Worm (Caenorhabditis elegans): ENCODE results near the gene srb-16.

DNA sequence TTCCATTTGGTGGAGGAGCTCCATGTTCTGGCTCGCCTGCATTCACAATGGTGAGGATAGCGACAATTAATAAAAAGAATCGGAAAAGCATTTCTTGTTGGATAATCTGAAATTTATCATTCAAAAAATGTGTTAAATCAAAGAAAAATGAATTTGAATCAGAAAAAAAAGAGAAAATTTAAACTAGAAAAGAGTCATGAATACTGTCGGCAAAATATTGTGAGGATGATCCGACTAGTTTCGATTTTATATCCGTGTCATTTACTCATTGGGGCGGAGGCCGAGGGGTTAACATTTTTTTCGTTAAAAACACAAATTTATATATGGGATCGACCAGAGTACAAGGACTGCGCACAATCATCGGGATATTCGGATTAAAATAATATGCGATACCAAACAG lies 27.2 kb upstream of the srb-16 start, which contains the start of gene C27D6.12:
- TF ChIP-seq snpc-4 (tag; optimal IDR thresholded peaks at IDR 0.05): no peak
- TF ChIP-seq F26F4.8 (GFP tag; conservative IDR thresholded peaks at IDR 0.05): no peak
- no peak for TF ChIP-seq lir-3 (tag; optimal IDR thresholded peaks at IDR 0.05)
- no peak for TF ChIP-seq hlh-30 (tag; optimal IDR thresholded peaks at IDR 0.05; ENCODE audit: insufficient read depth)
- no peak for TF ChIP-seq nhr-11 (tag; optimal IDR thresholded peaks at IDR 0.05)
- no peak for TF ChIP-seq ztf-11 (tag; optimal IDR thresholded peaks at IDR 0.05)
- TF ChIP-seq nhr-76 (tag; optimal IDR thresholded peaks at IDR 0.05): no peak
- TF ChIP-seq ceh-82 (tag; optimal IDR thresholded peaks at IDR 0.05): no peak
- TF ChIP-seq ces-1 (GFP tag; optimal IDR thresholded peaks at IDR 0.05): no peak

All from whole organism, L4 larva.